Worm (Caenorhabditis elegans): ENCODE results near the gene ify-1.

DNA sequence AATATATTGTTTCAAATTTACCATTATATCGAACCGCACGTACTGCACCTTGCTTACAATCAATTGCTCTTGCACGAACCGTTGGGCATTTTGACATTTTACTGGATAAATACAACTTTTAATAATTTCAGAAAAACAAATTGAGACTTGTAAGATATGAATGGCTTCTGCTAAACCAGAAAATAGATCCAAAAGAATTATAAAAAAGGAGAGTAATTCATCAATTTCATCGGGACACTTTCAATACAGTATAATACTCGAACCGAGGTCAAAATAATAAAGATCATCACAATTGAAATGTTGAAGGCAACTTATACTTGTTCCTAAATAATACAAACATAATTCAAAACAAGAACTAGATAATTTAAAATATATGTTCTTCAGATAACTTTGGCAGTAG lies 23.4 kb downstream of the ify-1 start, which contains the start of gene wdr-83:
- TF ChIP-seq tbx-2 (tag; optimal IDR thresholded peaks at IDR 0.05) (no peak), npax-4 (tag; optimal IDR thresholded peaks at IDR 0.05) (no peak), ceh-31 (tag; optimal IDR thresholded peaks at IDR 0.05) (no peak), fkh-10 (GFP tag; optimal IDR thresholded peaks at IDR 0.05) (no peak), fkh-6 (tag; optimal IDR thresholded peaks at IDR 0.05) (no peak), pha-4 (tag; optimal IDR thresholded peaks at IDR 0.05) (no peak), ceh-45 (GFP tag; IDR thresholded peaks at IDR 0.05) (no peak), pqm-1 (tag; optimal IDR thresholded peaks at IDR 0.05) (no peak), sox-2 (GFP tag; IDR thresholded peaks at IDR 0.05) (no peak)
